Worm (Caenorhabditis elegans): Measurements from ENCODE around the gene F55F1.2.
A peak's percentile ranks its signal among the peaks of the same experiment; 100 is the strongest.

F55F1.2 gene

DNA sequence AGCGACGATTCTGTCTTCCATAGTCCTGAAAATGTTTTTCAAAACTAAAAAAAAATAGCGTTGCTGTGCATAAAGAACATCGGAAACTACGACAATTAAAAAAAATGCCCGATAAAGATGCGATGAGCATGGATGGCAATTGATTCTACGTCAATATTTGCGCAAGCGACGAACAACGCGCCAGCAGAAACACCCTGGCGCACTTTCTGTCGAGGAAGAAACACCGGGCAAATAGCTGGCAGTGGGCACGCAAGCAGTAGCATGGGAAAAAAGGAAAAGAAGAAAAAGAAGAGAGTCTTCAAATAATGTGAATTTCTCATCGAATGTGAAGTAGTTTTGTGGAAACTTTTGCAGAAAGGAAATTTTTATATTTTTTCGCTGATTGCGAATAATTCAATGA, 39.8 kb upstream of the F55F1.2 start, which contains the start of gene C14A11.9 (continued):
- TF ChIP-seq gei-8 (GFP tag; optimal IDR thresholded peaks at IDR 0.05) (peak; percentile 1), mes-2 (tag; optimal IDR thresholded peaks at IDR 0.05; ENCODE audit: poor library complexity, severe bottlenecking) (peak; percentile 91), daf-8 (GFP tag; IDR thresholded peaks at IDR 0.05) (no peak)

DNA sequence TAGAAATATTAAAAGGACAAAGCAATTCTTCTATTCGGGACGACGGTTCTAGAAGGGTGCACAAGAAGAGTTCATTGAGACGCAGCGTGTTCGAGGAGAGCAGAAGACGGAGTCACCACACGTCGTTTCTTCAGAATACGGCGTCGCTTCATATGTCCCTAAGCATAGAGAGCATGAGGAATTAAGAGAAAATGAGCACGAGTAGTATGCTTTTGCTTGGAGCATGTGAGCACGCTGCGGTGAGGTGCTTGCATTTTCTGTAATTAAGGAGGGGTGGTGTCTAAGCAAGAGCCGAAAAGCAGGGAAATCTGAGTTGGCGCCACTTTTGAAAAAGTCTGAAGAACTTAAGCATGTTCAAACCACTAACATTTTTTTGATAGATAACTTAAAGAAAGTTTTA, 37.5 kb upstream of the F55F1.2 start, which contains the start of gene C14A11.5:
TSS of gene C14A11.5 (minus strand) at position 139 of the 400 bp plus-strand sequence.
- TF ChIP-seq daf-8 (GFP tag; IDR thresholded peaks at IDR 0.05) (no peak), dmd-9 (GFP tag; IDR thresholded peaks at IDR 0.05) (no peak), lir-3 (tag; optimal IDR thresholded peaks at IDR 0.05) (no peak), nhr-77 (tag; optimal IDR thresholded peaks at IDR 0.05) (no peak), gei-8 (GFP tag; optimal IDR thresholded peaks at IDR 0.05) (no peak), cey-2 (tag; optimal IDR thresholded peaks at IDR 0.05; ENCODE audit: borderline replicate concordance, insufficient read depth) (no peak), madf-9 (GFP tag; conservative IDR thresholded peaks at IDR 0.05) (no peak), fos-1 (tag; optimal IDR thresholded peaks at IDR 0.05) (no peak), tag-97 (GFP tag; IDR thresholded peaks at IDR 0.05) (no peak), F10B5.3 (tag; optimal IDR thresholded peaks at IDR 0.05) (no peak), zfp-3 (GFP tag; conservative IDR thresholded peaks at IDR 0.05) (no peak), pqm-1 (tag; optimal IDR thresholded peaks at IDR 0.05) (no peak), hmg-1.1 (GFP tag; IDR thresholded peaks at IDR 0.05) (peak; percentile 21; the same call in 1 of the 2 replicates), unc-39 (tag; optimal IDR thresholded peaks at IDR 0.05) (no peak), nhr-48 (tag; optimal IDR thresholded peaks at IDR 0.05) (no peak), mxl-3 (GFP tag; optimal IDR thresholded peaks at IDR 0.05) (no peak), daf-19 (GFP tag; conservative IDR thresholded peaks at IDR 0.05) (no peak), mes-2 (tag; optimal IDR thresholded peaks at IDR 0.05; ENCODE audit: poor library complexity, severe bottlenecking) (no peak), attf-4 (tag; optimal IDR thresholded peaks at IDR 0.05) (no peak), lsy-2 (tag; optimal IDR thresholded peaks at IDR 0.05) (peak; percentile 6 to 44), mep-1 (tag; optimal IDR thresholded peaks at IDR 0.05) (peak; percentile 7), dpl-1 (GFP tag; optimal IDR thresholded peaks at IDR 0.05) (no peak), fkh-10 (GFP tag; optimal IDR thresholded peaks at IDR 0.05) (peak; percentile 58), T26A8.4 (GFP tag; IDR thresholded peaks at IDR 0.05) (no peak), T20F7.1 (GFP tag; optimal IDR thresholded peaks at IDR 0.05) (no peak), dve-1 (tag; optimal IDR thresholded peaks at IDR 0.05; ENCODE audit: insufficient read depth) (no peak), nhr-6 (tag; optimal IDR thresholded peaks at IDR 0.05) (no peak), ceh-28 (tag; optimal IDR thresholded peaks at IDR 0.05) (no peak), saeg-2 (GFP tag; IDR thresholded peaks at IDR 0.05) (no peak), Y48G9A.11 (GFP tag; IDR thresholded peaks at IDR 0.05) (no peak), ceh-62 (tag; optimal IDR thresholded peaks at IDR 0.05) (no peak), R02D3.7 (tag; optimal IDR thresholded peaks at IDR 0.05) (no peak), zag-1 (tag; optimal IDR thresholded peaks at IDR 0.05) (no peak), F26F4.8 (GFP tag; conservative IDR thresholded peaks at IDR 0.05) (no peak), F49E8.2 (tag; optimal IDR thresholded peaks at IDR 0.05; ENCODE audit: borderline replicate concordance) (no peak), dmd-8 (GFP tag; IDR thresholded peaks at IDR 0.05) (no peak), F44E2.7 (GFP tag; IDR thresholded peaks at IDR 0.05) (no peak), ctbp-1 (GFP tag; IDR thresholded peaks at IDR 0.05) (no peak), rbr-2 (tag; optimal IDR thresholded peaks at IDR 0.05) (peak; percentile 58), D1046.2 (GFP tag; IDR thresholded peaks at IDR 0.05) (no peak), duxl-1 (tag; optimal IDR thresholded peaks at IDR 0.05; ENCODE audit: poor library complexity) (no peak), lin-1 (GFP tag; IDR thresholded peaks at IDR 0.05) (no peak), ceh-82 (tag; optimal IDR thresholded peaks at IDR 0.05) (no peak), Y105C5A.15 (GFP tag; IDR thresholded peaks at IDR 0.05) (no peak), lin-29 (GFP tag; IDR thresholded peaks at IDR 0.05) (no peak), ama-1 (optimal IDR thresholded peaks at IDR 0.05) (no peak), hif-1 (tag; optimal IDR thresholded peaks at IDR 0.05) (no peak), sdz-12 (GFP tag; optimal IDR thresholded peaks at IDR 0.05) (no peak), aha-1 (tag) (peak; percentile 52), mxl-2 (GFP tag; conservative IDR thresholded peaks at IDR 0.05) (no peak)

Data from whole organism, L4 larva.